Worm (Caenorhabditis elegans) whole organism, late embryonic: Measurements from ENCODE around the gene C34F6.1.

Source experiments
- C08G9.2 ChIP-seq: sonication (generic microtip); optimal IDR thresholded peaks from 2 replicates; lab custom pipeline; 2016; ENCODE audit warnings: mild to moderate bottlenecking, missing genetic modification characterization, moderate library complexity, missing compliant biosample characterization
- ceh-18 ChIP-seq: sonication (generic microtip); optimal IDR thresholded peaks from 2 replicates; lab custom pipeline; 2016; ENCODE audit warnings: missing genetic modification characterization, missing compliant biosample characterization
- ceh-34 ChIP-seq: sonication (generic microtip); optimal IDR thresholded peaks from 2 replicates; lab custom pipeline; 2016; ENCODE audit warnings: mild to moderate bottlenecking, missing genetic modification characterization, missing compliant biosample characterization
- ceh-45 ChIP-seq: fragments of 200-800 bp; sonication (Bioruptor generic); IDR thresholded peaks from 2 replicates; pipeline ENCODE4 v1.3.6; 2022; ENCODE audit warnings: missing genetic modification reagents, missing genetic modification characterization, missing compliant biosample characterization
- elt-2 ChIP-seq: sonication (generic microtip); optimal IDR thresholded peaks from 2 replicates; lab custom pipeline; 2016; ENCODE audit warnings: missing genetic modification reagents, missing genetic modification characterization, missing compliant biosample characterization
- fkh-10 ChIP-seq: fragments of 150-350 bp; optimal IDR thresholded peaks from 2 replicates; lab custom pipeline; 2014; ENCODE audit warnings: missing biosample characterization, missing genetic modification reagents, missing genetic modification characterization
- hlh-15 ChIP-seq: sonication (generic microtip); optimal IDR thresholded peaks from 2 replicates; lab custom pipeline; 2016; ENCODE audit warnings: missing genetic modification characterization, missing compliant biosample characterization
- pros-1 ChIP-seq: fragments of 150-350 bp; optimal IDR thresholded peaks from 2 replicates; lab custom pipeline; 2014; ENCODE audit warnings: missing biosample characterization, missing genetic modification reagents, missing genetic modification characterization
- sox-2 ChIP-seq: fragments of 200-800 bp; sonication (Bioruptor generic); IDR thresholded peaks from 2 replicates; pipeline ENCODE4 v1.3.6; 2022; ENCODE audit warnings: missing genetic modification reagents, missing genetic modification characterization, missing compliant biosample characterization
- ttx-3 ChIP-seq: sonication (generic microtip); optimal IDR thresholded peaks from 2 replicates; lab custom pipeline; 2016; ENCODE audit warnings: missing genetic modification reagents, missing genetic modification characterization, missing compliant biosample characterization
- unc-42 ChIP-seq: sonication (generic microtip); optimal IDR thresholded peaks from 2 replicates; lab custom pipeline; 2016; ENCODE audit warnings: missing genotype, missing genetic modification characterization, missing compliant biosample characterization
- zip-5 ChIP-seq: sonication (generic microtip); optimal IDR thresholded peaks from 2 replicates; lab custom pipeline; 2016; ENCODE audit warnings: missing genetic modification characterization, missing compliant biosample characterization

The C34F6.1 gene

ce11 chrX:11151494-11151893, 45.1 kb downstream of the C34F6.1 start:
- TF ChIP-seq ceh-34 (tag; lab: Kevin White, UChicago) (no peak), fkh-10 (GFP tag; lab: Kevin White, UChicago) (no peak), pros-1 (tag; lab: Kevin White, UChicago) (no peak), ceh-18 (tag; lab: Kevin White, UChicago) (no peak), C08G9.2 (tag; lab: Kevin White, UChicago) (no peak), unc-42 (no peak), elt-2 (no peak), ttx-3 (tag; lab: Kevin White, UChicago) (no peak), sox-2 (no peak), ceh-45 (GFP tag; lab: Robert Waterston, UW) (no peak), hlh-15 (tag; lab: Kevin White, UChicago) (no peak), zip-5 (tag; lab: Kevin White, UChicago) (no peak)
- TF ChIP-seq, all 69 proteins: peak for 0
